Worm (Caenorhabditis elegans) whole organism, L1 larva: Measurements from ENCODE around the gene mmcm-1.

Experiments used
- C04F5.9 ChIP-seq: sonication (generic microtip); optimal IDR thresholded peaks from 2 replicates; lab custom pipeline; 2016; ENCODE audit warnings: missing genetic modification characterization, missing compliant biosample characterization
- C16A3.4 ChIP-seq: fragments of 150-350 bp; optimal IDR thresholded peaks from 2 replicates; lab custom pipeline; 2014; ENCODE audit warnings: missing biosample characterization, missing genetic modification characterization
- alr-1 ChIP-seq: fragments of 200-800 bp; sonication (Bioruptor generic); optimal IDR thresholded peaks from 2 replicates; lab custom pipeline; 2018; ENCODE audit warnings: borderline replicate concordance, mild to moderate bottlenecking, missing genetic modification characterization, missing compliant biosample characterization
- ama-1 ChIP-seq: fragments of 150-350 bp; optimal IDR thresholded peaks from 2 replicates; lab custom pipeline; 2014
- ceh-8 ChIP-seq: fragments of 200-800 bp; sonication (Bioruptor generic); optimal IDR thresholded peaks from 2 replicates; lab custom pipeline; 2018; ENCODE audit warnings: mild to moderate bottlenecking, missing genetic modification characterization, moderate library complexity, missing compliant biosample characterization
- ceh-82 ChIP-seq, 3 experiments: fragments of 150-350 bp in 1 of 3; sonication (generic microtip) in 2 of 3; optimal IDR thresholded peaks; 2 replicates each; lab custom pipeline; 2014 to 2017; ENCODE audit warnings: missing biosample characterization in 3 of 3, missing genetic modification characterization in 3 of 3
- ceh-88 ChIP-seq: fragments of 200-800 bp; sonication (Bioruptor generic); IDR thresholded peaks from 2 replicates; pipeline ENCODE4 v1.3.6; 2022; ENCODE audit warnings: missing genetic modification characterization, missing compliant biosample characterization
- dpl-1 ChIP-seq, 3 experiments: fragments of 150-350 bp in 2 of 3; sonication (generic microtip) in 1 of 3; optimal IDR thresholded peaks; 2 replicates each; lab custom pipeline; 2014 to 2017; ENCODE audit warnings: missing biosample characterization in 3 of 3, missing genetic modification characterization in 3 of 3, missing genetic modification reagents in 3 of 3
- efl-1 ChIP-seq, 4 experiments: fragments of 150-350 bp; optimal IDR thresholded peaks in 3 of 4; peaks in 1 of 4; 1 replicate in 1 of 4; 2 replicates in 3 of 4; lab custom pipeline; 2014; ENCODE audit warnings: missing biosample characterization in 2 of 4, missing genetic modification characterization in 2 of 4, missing genetic modification reagents in 2 of 4
- efl-3 ChIP-seq: fragments of 200-800 bp; sonication (Bioruptor generic); optimal IDR thresholded peaks from 2 replicates; lab custom pipeline; 2018; ENCODE audit warnings: mild to moderate bottlenecking, missing genetic modification characterization, missing compliant biosample characterization
- egl-13 ChIP-seq: sonication (generic microtip); optimal IDR thresholded peaks from 2 replicates; lab custom pipeline; 2016; ENCODE audit warnings: missing genotype, missing genetic modification reagents, missing genetic modification characterization, missing compliant biosample characterization
- egl-27 ChIP-seq, 2 experiments: fragments of 150-350 bp in 1 of 2; sonication (generic microtip); optimal IDR thresholded peaks; 3 replicates each; lab custom pipeline; 2017 to 2018; ENCODE audit warnings: missing biosample characterization in 2 of 2, missing genetic modification characterization in 2 of 2, missing genetic modification reagents in 2 of 2
- elt-2 ChIP-seq: sonication (generic microtip); optimal IDR thresholded peaks from 2 replicates; lab custom pipeline; 2016; ENCODE audit warnings: missing genetic modification characterization, mild to moderate bottlenecking, inconsistent platforms, missing compliant biosample characterization, missing genetic modification reagents
- elt-3 ChIP-seq, 6 experiments: fragments of 150-350 bp in 1 of 6; sonication (generic microtip); optimal IDR thresholded peaks; 2 replicates each; lab custom pipeline; 2017 to 2018; ENCODE audit warnings: missing biosample characterization in 6 of 6, missing genetic modification characterization in 6 of 6, inconsistent platforms in 1 of 6
- fkh-4 ChIP-seq: sonication (generic microtip); optimal IDR thresholded peaks from 2 replicates; lab custom pipeline; 2016; ENCODE audit warnings: missing compliant biosample characterization, missing genetic modification characterization, borderline replicate concordance
- grh-1 ChIP-seq: fragments of 200-800 bp; sonication (Bioruptor generic); IDR thresholded peaks from 2 replicates; pipeline ENCODE4 v1.3.6; 2022; ENCODE audit warnings: missing genetic modification reagents, missing genetic modification characterization, missing compliant biosample characterization
- hlh-17 ChIP-seq: fragments of 200-800 bp; sonication (Bioruptor generic); optimal IDR thresholded peaks from 2 replicates; lab custom pipeline; 2018; ENCODE audit warnings: missing genetic modification characterization, mild to moderate bottlenecking, missing compliant biosample characterization, moderate library complexity, borderline replicate concordance
- hpl-2 ChIP-seq: fragments of 150-350 bp; optimal IDR thresholded peaks from 2 replicates; lab custom pipeline; 2014; ENCODE audit warnings: missing biosample characterization, missing genetic modification reagents, missing genetic modification characterization
- jun-1 ChIP-seq: fragments of 150-350 bp; optimal IDR thresholded peaks from 2 replicates; lab custom pipeline; 2014; ENCODE audit warnings: missing biosample characterization, missing genetic modification reagents, missing genetic modification characterization
- lin-13 ChIP-seq: fragments of 150-350 bp; optimal IDR thresholded peaks from 2 replicates; lab custom pipeline; 2014; ENCODE audit warnings: missing biosample characterization, missing genetic modification reagents, missing genetic modification characterization
- lin-15B ChIP-seq: fragments of 150-350 bp; sonication (generic microtip); optimal IDR thresholded peaks from 3 replicates; lab custom pipeline; 2014; ENCODE audit warnings: missing biosample characterization, missing genetic modification characterization
- lin-35 ChIP-seq, 2 experiments: fragments of 150-350 bp; optimal IDR thresholded peaks; 2 replicates each; lab custom pipeline; 2014; ENCODE audit warnings: missing biosample characterization in 2 of 2, missing genetic modification characterization in 2 of 2, missing genetic modification reagents in 2 of 2
- lin-39 ChIP-seq: fragments of 150-350 bp; optimal IDR thresholded peaks from 2 replicates; lab custom pipeline; 2014; ENCODE audit warnings: missing biosample characterization, missing genetic modification reagents, missing genetic modification characterization
- lir-3 ChIP-seq: sonication (generic microtip); optimal IDR thresholded peaks from 2 replicates; lab custom pipeline; 2016; ENCODE audit warnings: mild to moderate bottlenecking, missing genetic modification characterization, moderate library complexity, missing compliant biosample characterization; ENCODE audit not compliant: poor library complexity
- mab-9 ChIP-seq: fragments of 200-800 bp; sonication (Bioruptor generic); IDR thresholded peaks from 2 replicates; pipeline ENCODE4 v1.3.6; 2022; ENCODE audit warnings: missing genetic modification reagents, missing genetic modification characterization, missing compliant biosample characterization
- mdl-1 ChIP-seq, 2 experiments: fragments of 150-350 bp; optimal IDR thresholded peaks; 2 replicates each; lab custom pipeline; 2014 to 2017; ENCODE audit warnings: missing biosample characterization in 2 of 2, missing genetic modification characterization in 2 of 2, inconsistent platforms in 1 of 2
- nhr-19 ChIP-seq: fragments of 200-800 bp; sonication (Bioruptor generic); conservative IDR thresholded peaks from 2 replicates; pipeline ENCODE4 v1.3.6; 2022; ENCODE audit warnings: missing genetic modification characterization, missing compliant biosample characterization
- nhr-47 ChIP-seq: sonication (generic microtip); optimal IDR thresholded peaks from 2 replicates; lab custom pipeline; 2016; ENCODE audit warnings: mild to moderate bottlenecking, missing genetic modification characterization, moderate library complexity, missing compliant biosample characterization
- nhr-71 ChIP-seq: sonication (generic microtip); optimal IDR thresholded peaks from 2 replicates; lab custom pipeline; 2016; ENCODE audit warnings: mild to moderate bottlenecking, missing genetic modification characterization, moderate library complexity, missing compliant biosample characterization
- nhr-77 ChIP-seq: fragments of 150-350 bp; optimal IDR thresholded peaks from 2 replicates; lab custom pipeline; 2014; ENCODE audit warnings: missing biosample characterization, missing genetic modification characterization
- pag-3 ChIP-seq: sonication (generic microtip); optimal IDR thresholded peaks from 2 replicates; lab custom pipeline; 2017; ENCODE audit warnings: missing genetic modification characterization, mild to moderate bottlenecking, missing compliant biosample characterization, antibody characterized with exemption, borderline replicate concordance; ENCODE audit not compliant: insufficient read depth
- pax-3 ChIP-seq: fragments of 200-800 bp; sonication (Bioruptor generic); optimal IDR thresholded peaks from 2 replicates; lab custom pipeline; 2018; ENCODE audit warnings: mild to moderate bottlenecking, missing genetic modification characterization, moderate library complexity, missing compliant biosample characterization
- snpc-4 ChIP-seq: fragments of 150-350 bp; optimal IDR thresholded peaks from 2 replicates; lab custom pipeline; 2014; ENCODE audit warnings: missing biosample characterization, missing genetic modification characterization
- sup-37 ChIP-seq: fragments of 200-800 bp; sonication (Bioruptor generic); optimal IDR thresholded peaks from 2 replicates; lab custom pipeline; 2018; ENCODE audit warnings: mild to moderate bottlenecking, missing genetic modification characterization, missing compliant biosample characterization
- tbx-2 ChIP-seq: sonication (generic microtip); optimal IDR thresholded peaks from 2 replicates; lab custom pipeline; 2016; ENCODE audit warnings: missing genetic modification characterization, missing compliant biosample characterization
- tlp-1 ChIP-seq: fragments of 150-350 bp; optimal IDR thresholded peaks from 2 replicates; lab custom pipeline; 2014; ENCODE audit warnings: missing biosample characterization, missing genetic modification characterization
- unc-130 ChIP-seq: fragments of 150-350 bp; optimal IDR thresholded peaks from 2 replicates; lab custom pipeline; 2017; ENCODE audit warnings: missing biosample characterization, missing genetic modification characterization, inconsistent platforms
- unc-30 ChIP-seq: sonication (generic microtip); optimal IDR thresholded peaks from 2 replicates; lab custom pipeline; 2017; ENCODE audit warnings: missing biosample characterization, missing genetic modification characterization
- unc-62 ChIP-seq: fragments of 150-350 bp; optimal IDR thresholded peaks from 2 replicates; lab custom pipeline; 2014; ENCODE audit warnings: missing biosample characterization, missing genetic modification reagents, missing genetic modification characterization
- unc-86 ChIP-seq: sonication (generic microtip); optimal IDR thresholded peaks from 2 replicates; lab custom pipeline; 2016; ENCODE audit warnings: missing genetic modification characterization, missing compliant biosample characterization
- unc-98 ChIP-seq: fragments of 200-800 bp; sonication (Bioruptor generic); IDR thresholded peaks from 2 replicates; pipeline ENCODE4 v1.3.6; 2022; ENCODE audit warnings: missing genetic modification characterization, missing compliant biosample characterization
- vab-15 ChIP-seq: sonication (generic microtip); optimal IDR thresholded peaks from 2 replicates; lab custom pipeline; 2017; ENCODE audit warnings: missing genotype, mild to moderate bottlenecking, missing genetic modification characterization, missing compliant biosample characterization
- xbp-1 ChIP-seq: sonication (generic microtip); optimal IDR thresholded peaks from 2 replicates; lab custom pipeline; 2016; ENCODE audit warnings: missing genetic modification characterization, missing compliant biosample characterization

mmcm-1 gene

ce11 chrIII:3954220-3954619 lies 46.7 kb upstream of the mmcm-1 start (continued):
- TF ChIP-seq C04F5.9 (tag; lab: Kevin White, UChicago), result no peak
- no peak for TF ChIP-seq hpl-2 (GFP tag; lab: Kevin White, UChicago)
- TF ChIP-seq unc-62, result no peak
- TF ChIP-seq nhr-77 (tag; lab: Kevin White, UChicago), result no peak
- TF ChIP-seq pag-3 (tag; lab: Kevin White, UChicago), result no peak
- TF ChIP-seq hlh-17 (GFP tag; lab: Kevin White, UChicago), result no peak
- no peak for TF ChIP-seq grh-1
- peak; percentile 20 to 70 for TF ChIP-seq lin-35 (GFP tag; optimal IDR thresholded peaks at IDR 0.05; lab: Kevin White, UChicago)
- no peak for TF ChIP-seq lin-39 (tag; lab: Kevin White, UChicago)
- TF ChIP-seq pax-3 (tag; lab: Kevin White, UChicago), result peak; percentile 57
- TF ChIP-seq mdl-1 (tag; optimal IDR thresholded peaks at IDR 0.05; lab: Kevin White, UChicago), result peak in 1 of 2 experiments; percentile 90
- peak; percentile 85 for TF ChIP-seq nhr-71
- no peak for TF ChIP-seq unc-30 (tag; lab: Kevin White, UChicago)
- no peak for TF ChIP-seq efl-3
- TF ChIP-seq alr-1 (tag; lab: Kevin White, UChicago), result no peak
- TF ChIP-seq ama-1 (lab: Kevin White, UChicago), result peak; percentile 59
- peak; percentile 38 for TF ChIP-seq lir-3 (tag; lab: Kevin White, UChicago)
- TF ChIP-seq ceh-88 (GFP tag; lab: Robert Waterston, UW), result no peak
- TF ChIP-seq tlp-1 (tag; lab: Kevin White, UChicago), result no peak
- peak; percentile 37 for TF ChIP-seq ceh-8 (GFP tag; lab: Kevin White, UChicago)
- peak; percentile 9 for TF ChIP-seq xbp-1 (tag; lab: Kevin White, UChicago)
- TF ChIP-seq sup-37 (GFP tag; lab: Kevin White, UChicago), result no peak
- TF ChIP-seq fkh-4 (tag; lab: Kevin White, UChicago), result no peak
- TF ChIP-seq unc-130 (tag; lab: Kevin White, UChicago), result peak; percentile 54
- TF ChIP-seq egl-13, result no peak
- TF ChIP-seq unc-86 (tag; lab: Kevin White, UChicago), result peak; percentile 22
- TF ChIP-seq tbx-2, result peak; percentile 45
- TF ChIP-seq nhr-47, result peak; percentile 42
- no peak for TF ChIP-seq snpc-4
- TF ChIP-seq lin-13, result peak; percentile 19
- no peak for TF ChIP-seq jun-1 (tag; lab: Kevin White, UChicago)
- peak; percentile 49; the same call in 1 of the 2 replicates for TF ChIP-seq nhr-19 (GFP tag; lab: Robert Waterston, UW)
- TF ChIP-seq egl-27 (tag; optimal IDR thresholded peaks at IDR 0.05; lab: Kevin White, UChicago), result no peak
- TF ChIP-seq vab-15 (tag; lab: Kevin White, UChicago), result peak; percentile 29
- peak in 1 of 3 experiments; percentile 8 for TF ChIP-seq ceh-82 (tag; optimal IDR thresholded peaks at IDR 0.05; lab: Kevin White, UChicago)
- peak in 1 of 3 experiments; percentile 1 for TF ChIP-seq dpl-1 (GFP tag; optimal IDR thresholded peaks at IDR 0.05; lab: Kevin White, UChicago)
- no peak for TF ChIP-seq elt-2 (tag; lab: Kevin White, UChicago)
- TF ChIP-seq C16A3.4, result peak; percentile 42
- no peak for TF ChIP-seq elt-3 (tag; optimal IDR thresholded peaks at IDR 0.05; lab: Kevin White, UChicago)
- no peak for TF ChIP-seq lin-15B (tag; lab: Kevin White, UChicago)
- no peak for TF ChIP-seq unc-98 (GFP tag; lab: Robert Waterston, UW)
- peak in 1 of 2 experiments; percentile 30 for TF ChIP-seq efl-1 (optimal IDR thresholded peaks at IDR 0.05; lab: Kevin White, UChicago)
- peak in 1 of 2 experiments; percentile 90 for TF ChIP-seq efl-1 (GFP tag; optimal IDR thresholded peaks at IDR 0.05 in 1 of 2; lab: Kevin White, UChicago)
- no peak for TF ChIP-seq mab-9 (GFP tag; lab: Robert Waterston, UW)
